Worm (Caenorhabditis elegans) whole organism, mixed stage, embryonic: ENCODE results near the gene C45G9.9.

Source experiments
- M03D4.4 ChIP-seq: sonication (generic microtip); optimal IDR thresholded peaks from 2 replicates; lab custom pipeline; 2017; ENCODE audit warnings: mild to moderate bottlenecking, missing genetic modification characterization, missing compliant biosample characterization
- bed-3 ChIP-seq: fragments of 200-800 bp; sonication (Bioruptor generic); optimal IDR thresholded peaks from 3 replicates; lab custom pipeline; 2018; ENCODE audit warnings: mild to moderate bottlenecking, missing genetic modification characterization, moderate library complexity, missing compliant biosample characterization
- ceh-39 ChIP-seq: fragments of 150-350 bp; optimal IDR thresholded peaks from 2 replicates; lab custom pipeline; 2014; ENCODE audit warnings: missing biosample characterization, missing genetic modification characterization
- ceh-43 ChIP-seq: fragments of 200-800 bp; sonication (Bioruptor generic); optimal IDR thresholded peaks from 2 replicates; lab custom pipeline; 2018; ENCODE audit warnings: mild to moderate bottlenecking, missing genetic modification characterization, moderate library complexity, missing compliant biosample characterization
- ceh-83 ChIP-seq: fragments of 200-800 bp; sonication (Bioruptor generic); optimal IDR thresholded peaks from 2 replicates; lab custom pipeline; 2018; ENCODE audit warnings: mild to moderate bottlenecking, missing genetic modification characterization, missing compliant biosample characterization
- ces-1 ChIP-seq: fragments of 150-350 bp; optimal IDR thresholded peaks from 2 replicates; lab custom pipeline; 2014; ENCODE audit warnings: missing biosample characterization, missing genetic modification reagents, missing genetic modification characterization
- cnd-1 ChIP-seq: fragments of 200-800 bp; sonication (Bioruptor generic); optimal IDR thresholded peaks from 2 replicates; lab custom pipeline; 2018; ENCODE audit warnings: mild to moderate bottlenecking, missing genetic modification characterization, missing compliant biosample characterization
- drap-1 ChIP-seq: fragments of 200-800 bp; sonication (Bioruptor generic); optimal IDR thresholded peaks from 3 replicates; lab custom pipeline; 2018; ENCODE audit warnings: mild to moderate bottlenecking, missing genetic modification characterization, missing compliant biosample characterization
- elt-1 ChIP-seq: sonication (generic microtip); optimal IDR thresholded peaks from 2 replicates; lab custom pipeline; 2017; ENCODE audit warnings: missing genetic modification characterization, mild to moderate bottlenecking, missing compliant biosample characterization, antibody characterized with exemption, moderate library complexity, borderline replicate concordance; ENCODE audit not compliant: insufficient read depth
- elt-3 ChIP-seq: fragments of 150-350 bp; optimal IDR thresholded peaks from 2 replicates; lab custom pipeline; 2014; ENCODE audit warnings: missing biosample characterization, missing genetic modification characterization
- flh-1 ChIP-seq: fragments of 200-800 bp; sonication (Bioruptor generic); optimal IDR thresholded peaks from 2 replicates; lab custom pipeline; 2018; ENCODE audit warnings: mild to moderate bottlenecking, missing genetic modification characterization, moderate library complexity, missing compliant biosample characterization
- ham-2 ChIP-seq: fragments of 200-800 bp; sonication (Bioruptor generic); optimal IDR thresholded peaks from 2 replicates; lab custom pipeline; 2018; ENCODE audit warnings: mild to moderate bottlenecking, missing genetic modification characterization, missing compliant biosample characterization
- hlh-1 ChIP-seq: fragments of 150-350 bp; optimal IDR thresholded peaks from 2 replicates; lab custom pipeline; 2014; ENCODE audit warnings: missing biosample characterization, missing genetic modification reagents, missing genetic modification characterization
- lin-32 ChIP-seq: fragments of 200-800 bp; sonication (Bioruptor generic); optimal IDR thresholded peaks from 2 replicates; lab custom pipeline; 2018; ENCODE audit warnings: mild to moderate bottlenecking, missing genetic modification characterization, missing compliant biosample characterization
- lsy-2 ChIP-seq: fragments of 150-350 bp; optimal IDR thresholded peaks from 2 replicates; lab custom pipeline; 2014; ENCODE audit warnings: missing biosample characterization, missing genetic modification characterization
- mab-5 ChIP-seq: fragments of 150-350 bp; optimal IDR thresholded peaks from 2 replicates; lab custom pipeline; 2014; ENCODE audit warnings: missing biosample characterization, missing genetic modification characterization
- mep-1 ChIP-seq: fragments of 150-350 bp; optimal IDR thresholded peaks from 2 replicates; lab custom pipeline; 2017; ENCODE audit warnings: missing biosample characterization, missing genetic modification reagents, missing genetic modification characterization, inconsistent platforms
- mls-2 ChIP-seq: sonication (generic microtip); optimal IDR thresholded peaks from 2 replicates; lab custom pipeline; 2016; ENCODE audit warnings: mild to moderate bottlenecking, missing genetic modification characterization, moderate library complexity, missing compliant biosample characterization
- nhr-12 ChIP-seq: fragments of 150-350 bp; optimal IDR thresholded peaks from 2 replicates; lab custom pipeline; 2014; ENCODE audit warnings: missing biosample characterization, missing genetic modification characterization
- nhr-2 ChIP-seq: fragments of 150-350 bp; optimal IDR thresholded peaks from 2 replicates; lab custom pipeline; 2014; ENCODE audit warnings: missing biosample characterization, missing genetic modification characterization
- nhr-237 ChIP-seq: fragments of 150-350 bp; optimal IDR thresholded peaks from 2 replicates; lab custom pipeline; 2014; ENCODE audit warnings: missing biosample characterization, missing genetic modification characterization
- nhr-76 ChIP-seq: sonication (generic microtip); optimal IDR thresholded peaks from 2 replicates; lab custom pipeline; 2017; ENCODE audit warnings: missing biosample characterization, missing genetic modification characterization
- pha-4 ChIP-seq: fragments of 150-350 bp; optimal IDR thresholded peaks from 2 replicates; lab custom pipeline; 2018; ENCODE audit warnings: missing biosample characterization, missing genetic modification reagents, missing genetic modification characterization
- sem-2 ChIP-seq: fragments of 200-800 bp; sonication (Bioruptor generic); optimal IDR thresholded peaks from 2 replicates; lab custom pipeline; 2018; ENCODE audit warnings: mild to moderate bottlenecking, missing genetic modification characterization, missing compliant biosample characterization
- snpc-4 ChIP-seq: fragments of 150-350 bp; optimal IDR thresholded peaks from 2 replicates; lab custom pipeline; 2014; ENCODE audit warnings: missing biosample characterization, missing genetic modification characterization
- sptf-1 ChIP-seq: sonication (generic microtip); optimal IDR thresholded peaks from 2 replicates; lab custom pipeline; 2017; ENCODE audit warnings: mild to moderate bottlenecking, missing genetic modification characterization, moderate library complexity, missing compliant biosample characterization
- tbx-8 ChIP-seq: fragments of 200-800 bp; sonication (Bioruptor generic); optimal IDR thresholded peaks from 2 replicates; lab custom pipeline; 2018; ENCODE audit warnings: mild to moderate bottlenecking, missing genetic modification characterization, moderate library complexity, missing compliant biosample characterization
- unc-120 ChIP-seq: sonication (generic microtip); optimal IDR thresholded peaks from 2 replicates; lab custom pipeline; 2017; ENCODE audit warnings: missing genetic modification characterization, missing compliant biosample characterization; ENCODE audit not compliant: poor library complexity, severe bottlenecking
- unc-39 ChIP-seq: fragments of 150-350 bp; optimal IDR thresholded peaks from 2 replicates; lab custom pipeline; 2014; ENCODE audit warnings: missing biosample characterization, missing genetic modification characterization
- unc-62 ChIP-seq: fragments of 150-350 bp; optimal IDR thresholded peaks from 2 replicates; lab custom pipeline; 2014; ENCODE audit warnings: missing biosample characterization, missing genetic modification reagents, missing genetic modification characterization
- ztf-11 ChIP-seq: fragments of 150-350 bp; optimal IDR thresholded peaks from 2 replicates; lab custom pipeline; 2014; ENCODE audit warnings: missing biosample characterization, missing genetic modification characterization

C45G9.9 gene

DNA sequence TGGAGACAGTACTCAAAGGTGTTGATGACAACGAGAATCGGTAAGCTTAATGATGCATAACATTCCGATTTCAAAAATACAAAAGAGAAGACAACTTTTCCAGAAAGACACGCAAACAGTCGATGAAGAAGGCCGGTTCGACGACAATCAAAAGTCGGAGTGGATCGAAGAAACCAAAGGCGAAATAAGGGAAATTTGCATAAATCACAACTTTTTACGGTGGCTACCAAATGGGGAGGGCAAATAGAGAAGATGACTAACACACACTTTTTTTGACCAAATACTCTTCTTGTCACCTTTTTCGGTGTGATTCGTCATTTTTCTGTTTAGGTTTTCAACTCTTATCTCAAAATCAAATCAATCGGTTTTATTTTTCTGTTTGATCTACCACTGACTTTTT, 19.5 kb downstream of the C45G9.9 start, which contains the start of gene C45G9.6:
Gene C45G9.6, plus strand, starts transcription at position 301 of the 400 bp plus-strand sequence.
- TF ChIP-seq cnd-1 (tag; lab: Kevin White, UChicago): no peak
- TF ChIP-seq unc-62 (GFP tag; lab: Kevin White, UChicago): no peak
- TF ChIP-seq nhr-76 (tag; lab: Kevin White, UChicago): no peak

DNA sequence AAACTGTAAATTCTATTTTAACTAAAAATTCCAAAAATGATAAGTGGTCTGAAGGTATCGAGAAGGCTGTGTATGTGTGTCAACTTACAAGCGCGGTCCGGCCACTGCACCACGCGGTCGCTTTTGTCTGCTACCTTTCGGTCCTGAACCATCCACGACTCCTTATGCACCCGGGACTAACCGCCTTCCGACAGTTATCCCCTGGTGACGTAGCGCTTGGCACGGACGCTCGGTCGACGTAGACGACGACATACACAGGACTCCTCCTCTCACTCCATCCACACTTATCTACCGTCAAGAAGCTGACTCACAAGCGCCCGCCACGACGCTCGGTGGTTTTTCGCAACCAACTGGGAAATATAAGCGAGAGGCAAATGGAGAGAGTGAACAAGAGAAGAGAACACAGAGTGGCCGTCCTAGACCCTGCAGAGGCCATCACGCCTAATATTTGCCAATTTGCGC, 24.2 kb downstream of the C45G9.9 start:
- TF ChIP-seq elt-3 (tag; lab: Kevin White, UChicago): peak; percentile 28
- TF ChIP-seq nhr-237: peak; percentile 64
- TF ChIP-seq unc-39: peak; percentile 1
- TF ChIP-seq unc-120 (tag; lab: Kevin White, UChicago): peak; percentile 84
- peak; percentile 70 for TF ChIP-seq ztf-11 (tag; lab: Kevin White, UChicago)
- TF ChIP-seq cnd-1 (tag; lab: Kevin White, UChicago): peak; percentile 89
- TF ChIP-seq unc-62 (GFP tag; lab: Kevin White, UChicago): peak; percentile 44
- TF ChIP-seq bed-3 (GFP tag; lab: Kevin White, UChicago): peak; percentile 81
- peak; percentile 77 for TF ChIP-seq lin-32 (GFP tag; lab: Kevin White, UChicago)
- peak; percentile 18 for TF ChIP-seq nhr-12 (tag; lab: Kevin White, UChicago)
- peak; percentile 39 for TF ChIP-seq pha-4 (tag; lab: Kevin White, UChicago)
- TF ChIP-seq ceh-43: peak; percentile 90
- TF ChIP-seq sem-2: peak; percentile 82
- TF ChIP-seq drap-1: peak; percentile 91
- TF ChIP-seq flh-1 (GFP tag; lab: Kevin White, UChicago): peak; percentile 72
- peak; percentile 93 for TF ChIP-seq ham-2 (GFP tag; lab: Kevin White, UChicago)
- TF ChIP-seq mls-2 (tag; lab: Kevin White, UChicago): peak; percentile 96
- TF ChIP-seq lsy-2 (tag; lab: Kevin White, UChicago): peak; percentile 63
- TF ChIP-seq nhr-2 (tag; lab: Kevin White, UChicago): peak; percentile 78
- peak; percentile 70 for TF ChIP-seq mep-1 (tag; lab: Kevin White, UChicago)
- TF ChIP-seq M03D4.4 (tag; lab: Kevin White, UChicago): peak; percentile 91
- peak; percentile 91 for TF ChIP-seq ceh-83 (GFP tag; lab: Kevin White, UChicago)
- peak; percentile 66 for TF ChIP-seq tbx-8 (GFP tag; lab: Kevin White, UChicago)
- peak; percentile 94 for TF ChIP-seq sptf-1 (tag; lab: Kevin White, UChicago)

DNA sequence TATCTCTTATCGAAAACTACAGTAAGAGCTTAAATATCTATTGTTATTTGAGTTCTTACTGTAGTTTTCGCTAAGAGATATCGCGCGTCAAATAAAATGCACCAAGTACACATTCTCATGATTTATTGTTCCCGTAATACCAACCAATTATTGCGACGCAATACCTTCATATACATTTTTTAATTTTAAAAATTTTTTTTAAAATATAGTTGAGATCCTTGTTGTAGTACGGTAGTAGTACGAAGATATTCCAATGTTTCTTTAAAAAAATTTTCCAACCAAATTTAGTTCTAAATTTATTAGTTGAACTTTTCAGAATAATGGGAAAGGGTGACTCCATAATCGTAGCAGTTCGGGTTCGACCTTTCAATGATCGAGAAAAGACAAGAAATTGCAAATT, 25.0 kb downstream of the C45G9.9 start, which contains the start of gene klp-6:
Gene klp-6, plus strand, starts transcription at position 301 of the 400 bp plus-strand sequence.
- TF ChIP-seq snpc-4 (tag; lab: Kevin White, UChicago): no peak
- TF ChIP-seq mls-2 (tag; lab: Kevin White, UChicago): no peak
- TF ChIP-seq drap-1: no peak
- no peak for TF ChIP-seq ceh-83 (GFP tag; lab: Kevin White, UChicago)
- TF ChIP-seq unc-39: no peak
- no peak for TF ChIP-seq nhr-2 (tag; lab: Kevin White, UChicago)

DNA sequence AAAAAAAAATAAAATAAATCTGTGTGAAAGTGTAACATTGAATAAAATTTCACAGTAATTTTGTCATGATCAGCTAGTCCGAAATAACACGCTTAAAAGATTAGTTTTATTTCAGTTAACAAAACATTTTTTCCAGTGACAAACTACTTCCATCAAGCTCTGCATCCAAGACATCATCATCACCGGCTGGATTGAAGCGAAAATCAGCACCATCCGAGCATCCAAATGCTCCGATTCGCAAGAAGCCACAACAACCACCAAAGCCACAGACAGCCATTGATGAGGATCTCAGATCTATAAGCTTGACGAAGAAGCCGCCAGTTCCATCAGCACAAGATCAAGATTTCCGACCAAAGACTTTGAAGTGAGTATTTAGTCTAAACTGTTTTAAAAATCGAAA, 28.4 kb downstream of the C45G9.9 start:
- TF ChIP-seq unc-120 (tag; lab: Kevin White, UChicago) (no peak), sptf-1 (tag; lab: Kevin White, UChicago) (peak; percentile 51), mep-1 (tag; lab: Kevin White, UChicago) (no peak), cnd-1 (tag; lab: Kevin White, UChicago) (no peak), mls-2 (tag; lab: Kevin White, UChicago) (peak; percentile 8), ces-1 (no peak), ceh-83 (GFP tag; lab: Kevin White, UChicago) (peak; percentile 49), ham-2 (GFP tag; lab: Kevin White, UChicago) (no peak), snpc-4 (tag; lab: Kevin White, UChicago) (no peak), tbx-8 (GFP tag; lab: Kevin White, UChicago) (peak; percentile 13), M03D4.4 (tag; lab: Kevin White, UChicago) (peak; percentile 37), ceh-43 (no peak), hlh-1 (tag; lab: Kevin White, UChicago) (no peak), mab-5 (tag; lab: Kevin White, UChicago) (no peak), ztf-11 (tag; lab: Kevin White, UChicago) (no peak), ceh-39 (tag; lab: Kevin White, UChicago) (no peak)

DNA sequence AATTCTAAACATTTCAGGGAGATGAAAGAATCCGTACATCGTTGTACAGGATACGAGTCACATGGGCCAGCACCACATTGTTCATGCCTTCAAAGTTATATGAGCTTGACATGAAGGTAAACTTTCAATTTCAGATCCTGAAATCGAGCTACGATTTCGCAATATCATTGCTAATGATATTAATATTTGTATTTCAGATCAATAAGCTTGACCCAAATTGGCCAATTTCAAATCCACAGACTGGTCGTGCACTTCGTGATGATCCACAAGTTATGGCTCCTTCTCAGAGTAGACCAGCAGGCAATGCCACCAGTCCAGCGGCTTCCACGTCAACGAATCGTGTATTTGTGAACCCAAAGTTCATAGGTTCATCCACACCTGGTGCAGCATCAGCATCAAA, 29.2 kb downstream of the C45G9.9 start:
- TF ChIP-seq mls-2 (tag; lab: Kevin White, UChicago) (no peak), elt-1 (tag; lab: Kevin White, UChicago) (no peak), bed-3 (GFP tag; lab: Kevin White, UChicago) (no peak), cnd-1 (tag; lab: Kevin White, UChicago) (no peak), pha-4 (tag; lab: Kevin White, UChicago) (no peak)
